Fruit fly (Drosophila melanogaster): Measurements from ENCODE around the gene mldr.

Gene mldr

dm6 chrX:6294243-6294642 is 3.1 kb downstream of the mldr start, which contains the start of gene CG15892:
Gene CG15892 (minus strand): TSS chrX:6294343.
- TF ChIP-seq Crg-1 (GFP tag; optimal IDR thresholded peaks at IDR 0.05) (no peak), CG14711 (tag; optimal IDR thresholded peaks at IDR 0.05) (no peak)

dm6 chrX:6295129-6295539 is 4.0 kb downstream of the mldr start, which contains the start of the genes CG15891 and CG3815:
Gene CG15891 (minus strand): TSS chrX:6295345.
Gene CG3815 (plus strand): TSS chrX:6295389.
- no peak for TF ChIP-seq toe (GFP tag; optimal IDR thresholded peaks at IDR 0.05)
- peak; percentile 39 for TF ChIP-seq Mnt (GFP tag; optimal IDR thresholded peaks at IDR 0.05)
- peak; percentile 34 for TF ChIP-seq tj (GFP tag; optimal IDR thresholded peaks at IDR 0.05)
- TF ChIP-seq CG11617 (GFP tag; optimal IDR thresholded peaks at IDR 0.05), result peak; percentile 69
- TF ChIP-seq ovo (GFP tag; optimal IDR thresholded peaks at IDR 0.05), result no peak
- peak; percentile 60 for TF ChIP-seq CG14711 (tag; optimal IDR thresholded peaks at IDR 0.05)
- TF ChIP-seq kay (GFP tag; ENCODE audit: borderline replicate concordance), result no peak
- TF ChIP-seq CG33017 (tag; optimal IDR thresholded peaks at IDR 0.05), result peak; percentile 9
- no peak for TF ChIP-seq cnc (optimal IDR thresholded peaks at IDR 0.05)
- no peak for TF ChIP-seq CG5204 (GFP tag; optimal IDR thresholded peaks at IDR 0.05)
- TF ChIP-seq CG12768 (GFP tag; optimal IDR thresholded peaks at IDR 0.05), result peak; percentile 21
- peak; percentile 53 for TF ChIP-seq CG1620 (GFP tag; optimal IDR thresholded peaks at IDR 0.05)
- peak; percentile 73 for TF ChIP-seq bab1 (GFP tag; optimal IDR thresholded peaks at IDR 0.05)
- peak; percentile 38 for TF ChIP-seq Crg-1 (GFP tag; optimal IDR thresholded peaks at IDR 0.05)
- TF ChIP-seq Clk (GFP tag; optimal IDR thresholded peaks at IDR 0.05), result no peak
- no peak for TF ChIP-seq Hr96 (GFP tag; optimal IDR thresholded peaks at IDR 0.05)
- no peak for TF ChIP-seq cic (GFP tag; optimal IDR thresholded peaks at IDR 0.05)
- peak; percentile 59 for TF ChIP-seq pad (GFP tag; optimal IDR thresholded peaks at IDR 0.05)
- TF ChIP-seq CG7045 (GFP tag; optimal IDR thresholded peaks at IDR 0.05), result no peak
- TF ChIP-seq CG7101 (tag; optimal IDR thresholded peaks at IDR 0.05), result peak; percentile 69

- TF ChIP-seq Hr96 (GFP tag; optimal IDR thresholded peaks at IDR 0.05) (no peak), CG12768 (GFP tag; optimal IDR thresholded peaks at IDR 0.05) (no peak), CG7101 (tag; optimal IDR thresholded peaks at IDR 0.05) (no peak), cnc (optimal IDR thresholded peaks at IDR 0.05) (no peak), bab1 (GFP tag; optimal IDR thresholded peaks at IDR 0.05) (peak; percentile 8), ovo (GFP tag; optimal IDR thresholded peaks at IDR 0.05) (no peak), Clk (GFP tag; optimal IDR thresholded peaks at IDR 0.05) (no peak), Crg-1 (GFP tag; optimal IDR thresholded peaks at IDR 0.05) (no peak)
Measured at dm6 chrX:6301052-6301451, 9.9 kb downstream of the mldr start, which contains the start of gene CG12219. Gene CG12219 (minus strand): TSS chrX:6301285.

dm6 chrX:6303196-6303595 is 12.1 kb downstream of the mldr start:
- TF ChIP-seq CG1620 (GFP tag; optimal IDR thresholded peaks at IDR 0.05), result no peak
- TF ChIP-seq Crg-1 (GFP tag; optimal IDR thresholded peaks at IDR 0.05), result no peak
- TF ChIP-seq kay (GFP tag; ENCODE audit: borderline replicate concordance), result no peak
- TF ChIP-seq CG7045 (GFP tag; optimal IDR thresholded peaks at IDR 0.05), result no peak
- TF ChIP-seq ovo (GFP tag; optimal IDR thresholded peaks at IDR 0.05), result no peak
- TF ChIP-seq CG12768 (GFP tag; optimal IDR thresholded peaks at IDR 0.05), result no peak
- no peak for TF ChIP-seq CG14711 (tag; optimal IDR thresholded peaks at IDR 0.05)
- no peak for TF ChIP-seq pad (GFP tag; optimal IDR thresholded peaks at IDR 0.05)
- no peak for TF ChIP-seq Clk (GFP tag; optimal IDR thresholded peaks at IDR 0.05)
- TF ChIP-seq Hr96 (GFP tag; optimal IDR thresholded peaks at IDR 0.05), result no peak
- TF ChIP-seq CG7101 (tag; optimal IDR thresholded peaks at IDR 0.05), result no peak
- no peak for TF ChIP-seq toe (GFP tag; optimal IDR thresholded peaks at IDR 0.05)
- TF ChIP-seq CG33017 (tag; optimal IDR thresholded peaks at IDR 0.05), result no peak
- TF ChIP-seq cnc (optimal IDR thresholded peaks at IDR 0.05), result no peak

dm6 chrX:6303675-6304074 is 12.6 kb downstream of the mldr start, which contains the start of gene CG3823:
Gene CG3823 (plus strand): TSS chrX:6303975.
- TF ChIP-seq CG1620 (GFP tag; optimal IDR thresholded peaks at IDR 0.05) (no peak), tj (GFP tag; optimal IDR thresholded peaks at IDR 0.05) (peak; percentile 65)

dm6 chrX:6304203-6304602 is 13.1 kb downstream of the mldr start:
- TF ChIP-seq CG1620 (GFP tag; optimal IDR thresholded peaks at IDR 0.05) (no peak), pad (GFP tag; optimal IDR thresholded peaks at IDR 0.05) (no peak)

dm6 chrX:6305317-6305716 is 14.2 kb downstream of the mldr start:
- no peak for TF ChIP-seq bab1 (GFP tag; optimal IDR thresholded peaks at IDR 0.05)
- no peak for TF ChIP-seq CG12768 (GFP tag; optimal IDR thresholded peaks at IDR 0.05)
- no peak for TF ChIP-seq CG5204 (GFP tag; optimal IDR thresholded peaks at IDR 0.05)
- no peak for TF ChIP-seq Clk (GFP tag; optimal IDR thresholded peaks at IDR 0.05)
- no peak for TF ChIP-seq CG11617 (GFP tag; optimal IDR thresholded peaks at IDR 0.05)
- no peak for TF ChIP-seq cic (GFP tag; optimal IDR thresholded peaks at IDR 0.05)
- no peak for TF ChIP-seq CG33017 (tag; optimal IDR thresholded peaks at IDR 0.05)
- no peak for TF ChIP-seq CG14711 (tag; optimal IDR thresholded peaks at IDR 0.05)
- TF ChIP-seq Mnt (GFP tag; optimal IDR thresholded peaks at IDR 0.05), result no peak
- no peak for TF ChIP-seq CG1620 (GFP tag; optimal IDR thresholded peaks at IDR 0.05)
- no peak for TF ChIP-seq toe (GFP tag; optimal IDR thresholded peaks at IDR 0.05)
- no peak for TF ChIP-seq CG7101 (tag; optimal IDR thresholded peaks at IDR 0.05)
- no peak for TF ChIP-seq kay (GFP tag; ENCODE audit: borderline replicate concordance)
- no peak for TF ChIP-seq tj (GFP tag; optimal IDR thresholded peaks at IDR 0.05)
- TF ChIP-seq Crg-1 (GFP tag; optimal IDR thresholded peaks at IDR 0.05), result no peak
- no peak for TF ChIP-seq cnc (optimal IDR thresholded peaks at IDR 0.05)
- TF ChIP-seq Hr96 (GFP tag; optimal IDR thresholded peaks at IDR 0.05), result no peak
- no peak for TF ChIP-seq pad (GFP tag; optimal IDR thresholded peaks at IDR 0.05)
- TF ChIP-seq ovo (GFP tag; optimal IDR thresholded peaks at IDR 0.05), result no peak
- no peak for TF ChIP-seq CG7045 (GFP tag; optimal IDR thresholded peaks at IDR 0.05)

Data from whole organism, adult.